Worm (Caenorhabditis elegans) whole organism, L1 larva: ENCODE data around the gene clec-219.

Source experiments
- C04F5.9 ChIP-seq: sonication (generic microtip); optimal IDR thresholded peaks from 2 replicates; lab custom pipeline; 2016; ENCODE audit warnings: missing genetic modification characterization, missing compliant biosample characterization
- C16A3.4 ChIP-seq: fragments of 150-350 bp; optimal IDR thresholded peaks from 2 replicates; lab custom pipeline; 2014; ENCODE audit warnings: missing biosample characterization, missing genetic modification characterization
- C34B4.2 ChIP-seq: sonication (generic microtip); optimal IDR thresholded peaks from 2 replicates; lab custom pipeline; 2017; ENCODE audit warnings: mild to moderate bottlenecking, missing genetic modification characterization, missing compliant biosample characterization
- F16B12.6 ChIP-seq: fragments of 150-350 bp; optimal IDR thresholded peaks from 2 replicates; lab custom pipeline; 2014; ENCODE audit warnings: missing biosample characterization, missing genetic modification characterization
- Y116A8C.19 ChIP-seq: sonication (generic microtip); optimal IDR thresholded peaks from 2 replicates; lab custom pipeline; 2016; ENCODE audit warnings: missing compliant biosample characterization, missing genetic modification characterization, borderline replicate concordance
- aha-1 ChIP-seq: fragments of 150-350 bp; optimal IDR thresholded peaks from 2 replicates; lab custom pipeline; 2014; ENCODE audit warnings: missing biosample characterization, missing genetic modification characterization
- ama-1 ChIP-seq: fragments of 150-350 bp; optimal IDR thresholded peaks from 2 replicates; lab custom pipeline; 2014
- blmp-1 ChIP-seq: fragments of 150-350 bp; optimal IDR thresholded peaks from 2 replicates; lab custom pipeline; 2014; ENCODE audit warnings: missing biosample characterization, missing genetic modification characterization
- ceh-63 ChIP-seq: fragments of 200-800 bp; sonication (Bioruptor generic); optimal IDR thresholded peaks from 2 replicates; lab custom pipeline; 2018; ENCODE audit warnings: mild to moderate bottlenecking, missing genetic modification characterization, missing compliant biosample characterization
- ceh-82 ChIP-seq, 3 experiments: fragments of 150-350 bp in 1 of 3; sonication (generic microtip) in 2 of 3; optimal IDR thresholded peaks; 2 replicates each; lab custom pipeline; 2014 to 2017; ENCODE audit warnings: missing biosample characterization in 3 of 3, missing genetic modification characterization in 3 of 3
- ceh-88 ChIP-seq: fragments of 200-800 bp; sonication (Bioruptor generic); IDR thresholded peaks from 2 replicates; pipeline ENCODE4 v1.3.6; 2022; ENCODE audit warnings: missing genetic modification characterization, missing compliant biosample characterization
- ceh-90 ChIP-seq: sonication (generic microtip); optimal IDR thresholded peaks from 2 replicates; lab custom pipeline; 2016; ENCODE audit warnings: missing genetic modification characterization, missing compliant biosample characterization
- ces-1 ChIP-seq: fragments of 150-350 bp; optimal IDR thresholded peaks from 2 replicates; lab custom pipeline; 2014; ENCODE audit warnings: missing biosample characterization, missing genetic modification reagents, missing genetic modification characterization
- dsc-1 ChIP-seq: sonication (generic microtip); optimal IDR thresholded peaks from 2 replicates; lab custom pipeline; 2016; ENCODE audit warnings: mild to moderate bottlenecking, missing genetic modification characterization, missing compliant biosample characterization
- efl-1 ChIP-seq, 4 experiments: fragments of 150-350 bp; optimal IDR thresholded peaks in 3 of 4; peaks in 1 of 4; 1 replicate in 1 of 4; 2 replicates in 3 of 4; lab custom pipeline; 2014; ENCODE audit warnings: missing biosample characterization in 2 of 4, missing genetic modification characterization in 2 of 4, missing genetic modification reagents in 2 of 4
- efl-3 ChIP-seq: fragments of 200-800 bp; sonication (Bioruptor generic); optimal IDR thresholded peaks from 2 replicates; lab custom pipeline; 2018; ENCODE audit warnings: mild to moderate bottlenecking, missing genetic modification characterization, missing compliant biosample characterization
- egl-13 ChIP-seq: sonication (generic microtip); optimal IDR thresholded peaks from 2 replicates; lab custom pipeline; 2016; ENCODE audit warnings: missing genotype, missing genetic modification reagents, missing genetic modification characterization, missing compliant biosample characterization
- egl-27 ChIP-seq, 2 experiments: fragments of 150-350 bp in 1 of 2; sonication (generic microtip); optimal IDR thresholded peaks; 3 replicates each; lab custom pipeline; 2017 to 2018; ENCODE audit warnings: missing biosample characterization in 2 of 2, missing genetic modification characterization in 2 of 2, missing genetic modification reagents in 2 of 2
- elt-2 ChIP-seq: sonication (generic microtip); optimal IDR thresholded peaks from 2 replicates; lab custom pipeline; 2016; ENCODE audit warnings: missing genetic modification characterization, mild to moderate bottlenecking, inconsistent platforms, missing compliant biosample characterization, missing genetic modification reagents
- fkh-8 ChIP-seq: sonication (generic microtip); optimal IDR thresholded peaks from 2 replicates; lab custom pipeline; 2016; ENCODE audit warnings: mild to moderate bottlenecking, missing genetic modification characterization, missing compliant biosample characterization
- fos-1 ChIP-seq: fragments of 150-350 bp; optimal IDR thresholded peaks from 2 replicates; lab custom pipeline; 2014; ENCODE audit warnings: missing biosample characterization, missing genetic modification characterization
- hlh-17 ChIP-seq: fragments of 200-800 bp; sonication (Bioruptor generic); optimal IDR thresholded peaks from 2 replicates; lab custom pipeline; 2018; ENCODE audit warnings: missing genetic modification characterization, mild to moderate bottlenecking, missing compliant biosample characterization, moderate library complexity, borderline replicate concordance
- hlh-4 ChIP-seq: sonication (generic microtip); optimal IDR thresholded peaks from 2 replicates; lab custom pipeline; 2016; ENCODE audit warnings: mild to moderate bottlenecking, missing genetic modification characterization, missing compliant biosample characterization
- hpl-2 ChIP-seq: fragments of 150-350 bp; optimal IDR thresholded peaks from 2 replicates; lab custom pipeline; 2014; ENCODE audit warnings: missing biosample characterization, missing genetic modification reagents, missing genetic modification characterization
- jun-1 ChIP-seq: fragments of 150-350 bp; optimal IDR thresholded peaks from 2 replicates; lab custom pipeline; 2014; ENCODE audit warnings: missing biosample characterization, missing genetic modification reagents, missing genetic modification characterization
- lin-13 ChIP-seq: fragments of 150-350 bp; optimal IDR thresholded peaks from 2 replicates; lab custom pipeline; 2014; ENCODE audit warnings: missing biosample characterization, missing genetic modification reagents, missing genetic modification characterization
- lin-14 ChIP-seq: fragments of 200-800 bp; sonication (Bioruptor generic); optimal IDR thresholded peaks from 2 replicates; lab custom pipeline; 2018; ENCODE audit warnings: mild to moderate bottlenecking, missing genetic modification characterization, moderate library complexity, missing compliant biosample characterization
- lin-15B ChIP-seq: fragments of 150-350 bp; sonication (generic microtip); optimal IDR thresholded peaks from 3 replicates; lab custom pipeline; 2014; ENCODE audit warnings: missing biosample characterization, missing genetic modification characterization
- lin-35 ChIP-seq, 2 experiments: fragments of 150-350 bp; optimal IDR thresholded peaks; 2 replicates each; lab custom pipeline; 2014; ENCODE audit warnings: missing biosample characterization in 2 of 2, missing genetic modification characterization in 2 of 2, missing genetic modification reagents in 2 of 2
- lin-39 ChIP-seq: fragments of 150-350 bp; optimal IDR thresholded peaks from 2 replicates; lab custom pipeline; 2014; ENCODE audit warnings: missing biosample characterization, missing genetic modification reagents, missing genetic modification characterization
- lir-3 ChIP-seq: sonication (generic microtip); optimal IDR thresholded peaks from 2 replicates; lab custom pipeline; 2016; ENCODE audit warnings: mild to moderate bottlenecking, missing genetic modification characterization, moderate library complexity, missing compliant biosample characterization; ENCODE audit not compliant: poor library complexity
- lsy-2 ChIP-seq, 2 experiments: fragments of 150-350 bp; optimal IDR thresholded peaks; 2 replicates each; lab custom pipeline; 2014; ENCODE audit warnings: missing biosample characterization in 2 of 2, missing genetic modification characterization in 2 of 2
- mef-2 ChIP-seq: fragments of 150-350 bp; optimal IDR thresholded peaks from 2 replicates; lab custom pipeline; 2014; ENCODE audit warnings: missing biosample characterization, missing genetic modification characterization
- mep-1 ChIP-seq: fragments of 150-350 bp; optimal IDR thresholded peaks from 2 replicates; lab custom pipeline; 2014; ENCODE audit warnings: missing biosample characterization, missing genetic modification characterization
- nhr-11 ChIP-seq: fragments of 150-350 bp; optimal IDR thresholded peaks from 2 replicates; lab custom pipeline; 2014; ENCODE audit warnings: missing biosample characterization, missing genetic modification characterization
- nhr-12 ChIP-seq: sonication (generic microtip); optimal IDR thresholded peaks from 2 replicates; lab custom pipeline; 2017; ENCODE audit warnings: missing biosample characterization, missing genetic modification characterization
- nhr-19 ChIP-seq: fragments of 200-800 bp; sonication (Bioruptor generic); conservative IDR thresholded peaks from 2 replicates; pipeline ENCODE4 v1.3.6; 2022; ENCODE audit warnings: missing genetic modification characterization, missing compliant biosample characterization
- nhr-28 ChIP-seq: fragments of 150-350 bp; optimal IDR thresholded peaks from 2 replicates; lab custom pipeline; 2014; ENCODE audit warnings: missing biosample characterization, missing genetic modification characterization
- nhr-71 ChIP-seq: sonication (generic microtip); optimal IDR thresholded peaks from 2 replicates; lab custom pipeline; 2016; ENCODE audit warnings: mild to moderate bottlenecking, missing genetic modification characterization, moderate library complexity, missing compliant biosample characterization
- nhr-76 ChIP-seq: sonication (generic microtip); optimal IDR thresholded peaks from 2 replicates; lab custom pipeline; 2017; ENCODE audit warnings: missing biosample characterization, missing genetic modification characterization
- nhr-77 ChIP-seq: fragments of 150-350 bp; optimal IDR thresholded peaks from 2 replicates; lab custom pipeline; 2014; ENCODE audit warnings: missing biosample characterization, missing genetic modification characterization
- nhr-84 ChIP-seq: sonication (generic microtip); optimal IDR thresholded peaks from 2 replicates; lab custom pipeline; 2017; ENCODE audit warnings: missing biosample characterization, missing genetic modification characterization
- pax-3 ChIP-seq: fragments of 200-800 bp; sonication (Bioruptor generic); optimal IDR thresholded peaks from 2 replicates; lab custom pipeline; 2018; ENCODE audit warnings: mild to moderate bottlenecking, missing genetic modification characterization, moderate library complexity, missing compliant biosample characterization
- pqm-1 ChIP-seq: sonication (generic microtip); optimal IDR thresholded peaks from 3 replicates; lab custom pipeline; 2017; ENCODE audit warnings: missing biosample characterization, missing genetic modification characterization
- rnt-1 ChIP-seq: sonication (generic microtip); optimal IDR thresholded peaks from 2 replicates; lab custom pipeline; 2016; ENCODE audit warnings: mild to moderate bottlenecking, missing genetic modification characterization, moderate library complexity, missing compliant biosample characterization
- skn-1 ChIP-seq: fragments of 150-350 bp; optimal IDR thresholded peaks from 2 replicates; lab custom pipeline; 2014; ENCODE audit warnings: missing biosample characterization, missing genetic modification characterization
- sup-37 ChIP-seq: fragments of 200-800 bp; sonication (Bioruptor generic); optimal IDR thresholded peaks from 2 replicates; lab custom pipeline; 2018; ENCODE audit warnings: mild to moderate bottlenecking, missing genetic modification characterization, missing compliant biosample characterization
- tbx-2 ChIP-seq: sonication (generic microtip); optimal IDR thresholded peaks from 2 replicates; lab custom pipeline; 2016; ENCODE audit warnings: missing genetic modification characterization, missing compliant biosample characterization
- unc-30 ChIP-seq: sonication (generic microtip); optimal IDR thresholded peaks from 2 replicates; lab custom pipeline; 2017; ENCODE audit warnings: missing biosample characterization, missing genetic modification characterization
- unc-98 ChIP-seq: fragments of 200-800 bp; sonication (Bioruptor generic); IDR thresholded peaks from 2 replicates; pipeline ENCODE4 v1.3.6; 2022; ENCODE audit warnings: missing genetic modification characterization, missing compliant biosample characterization
- zag-1 ChIP-seq: fragments of 150-350 bp; optimal IDR thresholded peaks from 2 replicates; lab custom pipeline; 2014; ENCODE audit warnings: missing biosample characterization, missing genetic modification characterization
- zip-4 ChIP-seq: fragments of 200-800 bp; sonication (Bioruptor generic); optimal IDR thresholded peaks from 2 replicates; lab custom pipeline; 2018; ENCODE audit warnings: mild to moderate bottlenecking, missing genetic modification characterization, moderate library complexity, missing compliant biosample characterization
- ztf-11 ChIP-seq, 2 experiments: sonication (generic microtip); optimal IDR thresholded peaks; 2 replicates each; lab custom pipeline; 2016 to 2017; ENCODE audit warnings: missing genetic modification characterization in 2 of 2, missing biosample characterization in 1 of 2, missing compliant biosample characterization in 1 of 2

Gene clec-219

DNA sequence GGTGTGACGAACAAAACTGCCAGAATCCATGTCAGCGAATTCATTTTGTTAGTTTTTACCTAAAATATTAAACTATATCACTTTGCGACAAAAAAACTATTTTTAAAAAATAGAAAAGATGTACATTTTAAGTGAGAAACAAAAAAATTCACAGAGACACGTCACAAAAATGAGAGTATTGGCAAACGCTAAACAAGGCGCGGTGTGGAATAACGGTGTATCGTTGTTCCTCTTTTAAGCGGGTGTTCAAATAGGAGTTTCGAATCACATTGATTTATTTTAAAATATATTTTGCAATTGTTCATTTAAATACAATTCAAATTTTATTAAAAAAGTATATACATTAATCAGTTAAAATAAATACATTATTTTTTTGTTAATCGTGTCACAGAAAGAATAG, 15.7 kb upstream of the clec-219 start, which contains the start of gene sel-9 (continued):
- TF ChIP-seq ceh-82 (tag; optimal IDR thresholded peaks at IDR 0.05; lab: Kevin White, UChicago): peak; percentile 19 to 38 (median 26)
- no peak for TF ChIP-seq hlh-17 (GFP tag; lab: Kevin White, UChicago)
- TF ChIP-seq ztf-11 (tag; optimal IDR thresholded peaks at IDR 0.05; lab: Kevin White, UChicago): no peak
- TF ChIP-seq pqm-1: no peak
- no peak for TF ChIP-seq C34B4.2 (tag; lab: Kevin White, UChicago)
- peak; percentile 37 for TF ChIP-seq skn-1 (tag; lab: Kevin White, UChicago)
- TF ChIP-seq ceh-88 (GFP tag; lab: Robert Waterston, UW): no peak
- no peak for TF ChIP-seq unc-30 (tag; lab: Kevin White, UChicago)
- peak; percentile 52 for TF ChIP-seq nhr-71 (tag; lab: Kevin White, UChicago)
- no peak for TF ChIP-seq hlh-4 (tag; lab: Kevin White, UChicago)
- peak; percentile 14 for TF ChIP-seq ama-1 (lab: Kevin White, UChicago)
- no peak for TF ChIP-seq lir-3
- peak; percentile 76 for TF ChIP-seq C16A3.4 (tag; lab: Kevin White, UChicago)
- TF ChIP-seq C04F5.9: no peak
- TF ChIP-seq egl-27 (tag; optimal IDR thresholded peaks at IDR 0.05; lab: Kevin White, UChicago): no peak
- peak; percentile 91 to 95 for TF ChIP-seq lin-35 (GFP tag; optimal IDR thresholded peaks at IDR 0.05; lab: Kevin White, UChicago)
- TF ChIP-seq lsy-2 (tag; optimal IDR thresholded peaks at IDR 0.05; lab: Kevin White, UChicago): peak; percentile 55 to 69
- TF ChIP-seq lin-13: no peak
- no peak for TF ChIP-seq fkh-8 (tag; lab: Kevin White, UChicago)
- TF ChIP-seq pax-3 (tag; lab: Kevin White, UChicago): no peak
- TF ChIP-seq elt-2 (tag; lab: Kevin White, UChicago): peak; percentile 9
- TF ChIP-seq ces-1 (GFP tag; lab: Kevin White, UChicago): no peak
- peak; percentile 48 for TF ChIP-seq tbx-2 (tag; lab: Kevin White, UChicago)
- TF ChIP-seq efl-1 (optimal IDR thresholded peaks at IDR 0.05; lab: Kevin White, UChicago): peak; percentile 47 to 90
- TF ChIP-seq efl-1 (GFP tag; optimal IDR thresholded peaks at IDR 0.05 in 1 of 2; lab: Kevin White, UChicago): peak; percentile 92 to 99
- peak; percentile 29 for TF ChIP-seq lin-15B (tag; lab: Kevin White, UChicago)
- TF ChIP-seq nhr-12 (tag; lab: Kevin White, UChicago): no peak
- TF ChIP-seq ceh-63 (GFP tag; lab: Kevin White, UChicago): no peak
- no peak for TF ChIP-seq hpl-2 (GFP tag; lab: Kevin White, UChicago)
- peak; percentile 54 for TF ChIP-seq nhr-19 (GFP tag; lab: Robert Waterston, UW)
- peak; percentile 47 for TF ChIP-seq lin-14 (GFP tag; lab: Kevin White, UChicago)
- no peak for TF ChIP-seq zag-1 (tag; lab: Kevin White, UChicago)
- peak; percentile 24 for TF ChIP-seq dsc-1 (tag; lab: Kevin White, UChicago)
- TF ChIP-seq sup-37: no peak
- no peak for TF ChIP-seq nhr-76
- TF ChIP-seq aha-1 (tag; lab: Kevin White, UChicago): no peak
- no peak for TF ChIP-seq nhr-28 (tag; lab: Kevin White, UChicago)
- TF ChIP-seq mef-2 (tag; lab: Kevin White, UChicago): no peak
- no peak for TF ChIP-seq Y116A8C.19
- TF ChIP-seq blmp-1 (tag; lab: Kevin White, UChicago): peak; percentile 64
- peak; percentile 43 for TF ChIP-seq rnt-1 (tag; lab: Kevin White, UChicago)
- no peak for TF ChIP-seq nhr-77 (tag; lab: Kevin White, UChicago)
- TF ChIP-seq F16B12.6 (tag; lab: Kevin White, UChicago): peak; percentile 12
- peak; percentile 21 for TF ChIP-seq jun-1 (tag; lab: Kevin White, UChicago)
- TF ChIP-seq unc-98 (GFP tag; lab: Robert Waterston, UW): no peak
- TF ChIP-seq nhr-11 (tag; lab: Kevin White, UChicago): no peak
- TF ChIP-seq zip-4 (GFP tag; lab: Kevin White, UChicago): no peak
- TF ChIP-seq fos-1 (tag; lab: Kevin White, UChicago): no peak
- TF ChIP-seq mep-1: peak; percentile 73
- TF ChIP-seq efl-3: no peak
- no peak for TF ChIP-seq egl-13 (tag; lab: Kevin White, UChicago)
- no peak for TF ChIP-seq ceh-90
- peak; percentile 30 for TF ChIP-seq lin-39
- no peak for TF ChIP-seq nhr-84 (tag; lab: Kevin White, UChicago)
